Worm (Caenorhabditis elegans): ENCODE data around the gene F56C3.3.

Gene F56C3.3

ce11 chrX:1383546-1383945, 25.4 kb upstream of the F56C3.3 start:
- TF ChIP-seq ceh-27 (GFP tag; optimal IDR thresholded peaks at IDR 0.05), result no peak
- peak; percentile 78 for TF ChIP-seq zfh-2 (GFP tag; conservative IDR thresholded peaks at IDR 0.05)

- TF ChIP-seq aptf-3 (GFP tag; IDR thresholded peaks at IDR 0.05) (no peak), attf-6 (GFP tag; IDR thresholded peaks at IDR 0.05) (no peak), ZK185.1 (tag; optimal IDR thresholded peaks at IDR 0.05; ENCODE audit: poor library complexity, severe bottlenecking) (no peak), nfya-2 (GFP tag; IDR thresholded peaks at IDR 0.05) (no peak), tbp1 (GFP tag; optimal IDR thresholded peaks at IDR 0.05) (no peak), tbx-9 (tag; optimal IDR thresholded peaks at IDR 0.05; ENCODE audit: borderline replicate concordance) (no peak), unc-62 (GFP tag; optimal IDR thresholded peaks at IDR 0.05) (no peak), rec-8 (tag; optimal IDR thresholded peaks at IDR 0.05) (no peak), F23B12.7 (tag; optimal IDR thresholded peaks at IDR 0.05; ENCODE audit: insufficient read depth) (no peak), T07F8.4 (tag; optimal IDR thresholded peaks at IDR 0.05) (no peak), B0019.2 (GFP tag; conservative IDR thresholded peaks at IDR 0.05) (no peak), fkh-3 (tag; optimal IDR thresholded peaks at IDR 0.05) (no peak), zfh-2 (GFP tag; conservative IDR thresholded peaks at IDR 0.05) (no peak), B0336.3 (GFP tag; IDR thresholded peaks at IDR 0.05) (no peak), dpff-1 (tag; optimal IDR thresholded peaks at IDR 0.05) (no peak), F57C9.4 (tag; optimal IDR thresholded peaks at IDR 0.05) (no peak), attf-3 (GFP tag; conservative IDR thresholded peaks at IDR 0.05) (no peak), hsf-1 (GFP tag; IDR thresholded peaks at IDR 0.05) (no peak), F55B11.4 (tag; optimal IDR thresholded peaks at IDR 0.05; ENCODE audit: borderline replicate concordance, insufficient read depth) (no peak)
These were observed 23.4 kb upstream of the F56C3.3 start, which contains the start of gene F56C3.10 for ce11 chrX:1381565-1381964. F56C3.10 (minus strand) TSS chrX:1381665.

- 0 out of 2 replicates have a peak, but pooled peaks have one; percentile 37 for TF ChIP-seq hsf-1 (GFP tag; IDR thresholded peaks at IDR 0.05)
- peak; percentile 54 for TF ChIP-seq repo-1 (tag; optimal IDR thresholded peaks at IDR 0.05)
- TF ChIP-seq chd-7 (tag; optimal IDR thresholded peaks at IDR 0.05), result peak; percentile 83
- peak; percentile 89 for TF ChIP-seq K11D2.4 (GFP tag; IDR thresholded peaks at IDR 0.05)
- TF ChIP-seq aptf-3 (GFP tag; IDR thresholded peaks at IDR 0.05), result no peak
- peak; percentile 81 for TF ChIP-seq lin-40 (tag; optimal IDR thresholded peaks at IDR 0.05)
- no peak for TF ChIP-seq Y79H2A.3 (GFP tag; conservative IDR thresholded peaks at IDR 0.05)
- TF ChIP-seq Y95B8A.8 (GFP tag; IDR thresholded peaks at IDR 0.05), result peak; percentile 52; the same call in 1 of the 2 replicates
- 0 out of 2 replicates have a peak, but pooled peaks have one; percentile 57 for TF ChIP-seq bed-1 (GFP tag; IDR thresholded peaks at IDR 0.05)
- peak; percentile 46 for TF ChIP-seq K12H6.12 (tag; optimal IDR thresholded peaks at IDR 0.05)
- TF ChIP-seq fkh-3 (tag; optimal IDR thresholded peaks at IDR 0.05), result peak; percentile 50
- peak; percentile 90 for TF ChIP-seq egl-44 (GFP tag; IDR thresholded peaks at IDR 0.05)
- TF ChIP-seq let-526 (GFP tag; IDR thresholded peaks at IDR 0.05), result no peak
- 0 out of 2 replicates have a peak, but pooled peaks have one; percentile 41 for TF ChIP-seq attf-6 (GFP tag; IDR thresholded peaks at IDR 0.05)
- 0 out of 2 replicates have a peak, but pooled peaks have one; percentile 51 for TF ChIP-seq ceh-40 (GFP tag; IDR thresholded peaks at IDR 0.05)
- TF ChIP-seq lir-1 (GFP tag; conservative IDR thresholded peaks at IDR 0.05), result no peak; the same call in 1 of the 2 replicates
- TF ChIP-seq rec-8 (tag; optimal IDR thresholded peaks at IDR 0.05), result peak; percentile 38 to 73
- TF ChIP-seq ztf-3 (GFP tag; optimal IDR thresholded peaks at IDR 0.05), result no peak
- TF ChIP-seq cebp-2 (GFP tag; IDR thresholded peaks at IDR 0.05), result 0 out of 2 replicates have a peak, but pooled peaks have one; percentile 77
- peak; percentile 74 for TF ChIP-seq rpc-1 (optimal IDR thresholded peaks at IDR 0.05)
- peak; percentile 85 for TF ChIP-seq rpc-1 (tag; optimal IDR thresholded peaks at IDR 0.05)
- no peak for TF ChIP-seq efl-1 (GFP tag; optimal IDR thresholded peaks at IDR 0.05)
- TF ChIP-seq rcor-1 (GFP tag; IDR thresholded peaks at IDR 0.05), result peak; percentile 64
- TF ChIP-seq F10E7.11 (tag; optimal IDR thresholded peaks at IDR 0.05), result peak; percentile 71
- peak; percentile 71 for TF ChIP-seq pbrm-1 (GFP tag; IDR thresholded peaks at IDR 0.05)
- TF ChIP-seq ama-1 (optimal IDR thresholded peaks at IDR 0.05), result no peak
- TF ChIP-seq ama-1 (GFP tag; optimal IDR thresholded peaks at IDR 0.05), result no peak
- TF ChIP-seq somi-1 (GFP tag; optimal IDR thresholded peaks at IDR 0.05), result peak; percentile 51
- TF ChIP-seq mxl-1 (tag; optimal IDR thresholded peaks at IDR 0.05), result peak; percentile 67
- no peak for TF ChIP-seq nfya-2 (GFP tag; IDR thresholded peaks at IDR 0.05)
- TF ChIP-seq F22D6.2 (tag; optimal IDR thresholded peaks at IDR 0.05), result peak; percentile 45
- TF ChIP-seq nfyb-1 (GFP tag; IDR thresholded peaks at IDR 0.05), result peak; percentile 92
These were observed 21.2 kb upstream of the F56C3.3 start for ce11 chrX:1379391-1379790.
